Worm (Caenorhabditis elegans) whole organism, early embryonic: Measurements from ENCODE around the gene T04A11.1.

Experiments
- B0310.2 ChIP-seq: sonication (generic microtip); optimal IDR thresholded peaks from 2 replicates; lab custom pipeline; 2016; ENCODE audit warnings: mild to moderate bottlenecking, missing genetic modification characterization, missing compliant biosample characterization
- ceh-13 ChIP-seq: fragments of 200-800 bp; sonication (Bioruptor generic); optimal IDR thresholded peaks from 2 replicates; lab custom pipeline; 2018; ENCODE audit warnings: mild to moderate bottlenecking, missing genetic modification characterization, missing compliant biosample characterization
- ceh-36 ChIP-seq: sonication (generic microtip); optimal IDR thresholded peaks from 2 replicates; lab custom pipeline; 2016; ENCODE audit warnings: missing genetic modification characterization, inconsistent platforms, missing compliant biosample characterization
- ets-7 ChIP-seq: sonication (generic microtip); optimal IDR thresholded peaks from 2 replicates; lab custom pipeline; 2016; ENCODE audit warnings: missing genotype, missing genetic modification characterization, missing compliant biosample characterization
- flt-1 ChIP-seq: fragments of 200-800 bp; sonication (Bioruptor generic); IDR thresholded peaks from 2 replicates; pipeline ENCODE4 v1.3.6; 2022; ENCODE audit warnings: missing genetic modification characterization, missing compliant biosample characterization
- hmbx-1 ChIP-seq: sonication (generic microtip); optimal IDR thresholded peaks from 2 replicates; lab custom pipeline; 2016; ENCODE audit warnings: mild to moderate bottlenecking, missing genetic modification characterization, missing compliant biosample characterization
- hmg-4 ChIP-seq: fragments of 200-800 bp; sonication (Bioruptor generic); optimal IDR thresholded peaks from 2 replicates; lab custom pipeline; 2018; ENCODE audit warnings: mild to moderate bottlenecking, missing genetic modification characterization, missing compliant biosample characterization
- hnd-1 ChIP-seq: sonication (generic microtip); optimal IDR thresholded peaks from 2 replicates; lab custom pipeline; 2016; ENCODE audit warnings: missing genetic modification characterization, missing compliant biosample characterization
- pes-1 ChIP-seq: fragments of 200-800 bp; sonication (Bioruptor generic); IDR thresholded peaks from 2 replicates; pipeline ENCODE4 v1.3.6; 2022; ENCODE audit warnings: missing genetic modification reagents, missing genetic modification characterization, missing compliant biosample characterization
- scrt-1 ChIP-seq: fragments of 200-800 bp; sonication (Bioruptor generic); IDR thresholded peaks from 2 replicates; pipeline ENCODE4 v1.3.6; 2022; ENCODE audit warnings: missing genetic modification characterization, missing compliant biosample characterization
- sea-1 ChIP-seq: fragments of 200-800 bp; sonication (Bioruptor generic); conservative IDR thresholded peaks from 2 replicates; pipeline ENCODE4 v1.3.6; 2022; ENCODE audit warnings: missing genetic modification characterization, missing compliant biosample characterization
- tbx-11 ChIP-seq: fragments of 200-800 bp; sonication (Bioruptor generic); IDR thresholded peaks from 2 replicates; pipeline ENCODE4 v1.3.6; 2022; ENCODE audit warnings: missing genetic modification characterization, missing compliant biosample characterization
- tbx-37 ChIP-seq: fragments of 200-800 bp; sonication (Bioruptor generic); conservative IDR thresholded peaks from 2 replicates; pipeline ENCODE4 v1.3.6; 2022; ENCODE audit warnings: missing genetic modification reagents, missing genetic modification characterization, missing compliant biosample characterization
- tra-4 ChIP-seq: sonication (generic microtip); optimal IDR thresholded peaks from 2 replicates; lab custom pipeline; 2017; ENCODE audit warnings: missing genetic modification characterization, missing compliant biosample characterization

The T04A11.1 gene

ce11 chrIV:12425595-12425994 lies 51.2 kb downstream of the T04A11.1 start:
- TF ChIP-seq tra-4: no peak
- TF ChIP-seq tbx-11: no peak
- no peak for TF ChIP-seq ets-7
- no peak for TF ChIP-seq flt-1
- no peak for TF ChIP-seq pes-1 (GFP tag; lab: Robert Waterston, UW)
- TF ChIP-seq ceh-36: no peak
- no peak for TF ChIP-seq hmbx-1 (tag; lab: Kevin White, UChicago)
- TF ChIP-seq hmg-4: no peak
- no peak for TF ChIP-seq ceh-13 (GFP tag; lab: Kevin White, UChicago)
- no peak for TF ChIP-seq hnd-1 (tag; lab: Kevin White, UChicago)
- no peak for TF ChIP-seq scrt-1 (GFP tag; lab: Robert Waterston, UW)
- no peak for TF ChIP-seq sea-1 (GFP tag; lab: Robert Waterston, UW)
- TF ChIP-seq B0310.2 (tag; lab: Kevin White, UChicago): no peak
- no peak for TF ChIP-seq tbx-37 (GFP tag; lab: Robert Waterston, UW)
